Fruit fly (Drosophila melanogaster) ovary, adult (tissue): ENCODE results near the gene CG11779.

Experiments used
- CG17801 ChIP-seq: fragments of 200-800 bp; optimal IDR thresholded peaks from 2 replicates; lab custom pipeline; 2019; ENCODE audit warnings: missing biosample characterization, mild to moderate bottlenecking, missing genetic modification characterization, moderate library complexity; ENCODE audit not compliant: partially characterized antibody

The CG11779 gene

dm6 chr3R:19156670-19157402 lies 2.8 kb downstream of the CG11779 start, which contains the start of gene nanos:
Gene nanos, plus strand, starts transcription at chr3R:19157238.
- peak; percentile 38 for TF ChIP-seq CG17801 (GFP tag; lab: Kevin White, UChicago)

dm6 chr3R:19153502-19153983 lies 6.1 kb downstream of the CG11779 start, which contains the start of gene CG5835:
Gene CG5835, minus strand, starts transcription at chr3R:19153686.
- TF ChIP-seq CG17801 (GFP tag; lab: Kevin White, UChicago): peak; percentile 50

dm6 chr3R:19152835-19153234 lies 6.8 kb downstream of the CG11779 start:
- TF ChIP-seq CG17801 (GFP tag; lab: Kevin White, UChicago): no peak

- TF ChIP-seq CG17801 (GFP tag; lab: Kevin White, UChicago): no peak
Measured at dm6 chr3R:19151848-19152787, 7.6 kb downstream of the CG11779 start.

DNA sequence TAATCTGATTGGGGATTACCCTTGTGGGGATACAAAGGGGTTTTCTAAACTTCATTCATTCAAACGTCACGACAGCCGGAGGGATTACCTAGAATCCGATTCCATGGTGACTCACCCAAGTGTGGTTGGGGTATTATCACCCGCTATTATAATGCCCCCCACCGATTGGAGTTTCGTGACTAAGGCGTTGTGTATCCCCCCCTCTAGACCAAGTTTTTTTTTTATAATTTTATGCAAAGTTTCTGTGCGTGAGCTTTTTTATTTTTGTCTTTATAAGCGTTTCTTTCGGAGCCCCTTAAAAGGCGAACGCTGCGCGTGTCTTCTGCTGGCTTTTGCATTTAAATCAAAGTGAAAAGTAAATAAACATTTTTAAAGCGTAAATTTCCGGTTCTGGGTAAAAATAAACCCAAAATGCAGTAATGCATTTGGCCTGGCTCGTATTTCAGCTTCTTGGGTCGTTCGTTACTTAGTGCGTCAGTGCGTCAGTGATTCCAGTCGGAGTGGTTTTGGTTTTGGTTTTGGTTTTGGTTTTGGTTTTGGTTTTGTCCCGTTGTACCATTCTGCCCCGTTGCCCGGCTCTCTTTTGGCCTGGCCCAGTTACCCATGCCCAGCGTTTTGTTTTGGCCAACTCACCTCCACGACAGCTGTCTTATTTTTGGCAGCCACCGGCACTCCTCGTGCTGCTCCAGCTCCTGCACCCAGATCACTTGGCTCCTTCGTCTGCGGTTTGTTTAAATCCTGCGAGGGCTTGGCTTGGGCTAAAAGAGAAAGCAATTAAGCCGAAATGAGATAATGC lies 8.6 kb downstream of the CG11779 start:
- no peak for TF ChIP-seq CG17801 (GFP tag; lab: Kevin White, UChicago)

dm6 chr3R:19147511-19148239 lies 12.0 kb downstream of the CG11779 start, which contains the start of gene Ppcs:
Gene Ppcs, minus strand, starts transcription at chr3R:19147910.
- TF ChIP-seq CG17801 (GFP tag; lab: Kevin White, UChicago): peak; percentile 72

DNA sequence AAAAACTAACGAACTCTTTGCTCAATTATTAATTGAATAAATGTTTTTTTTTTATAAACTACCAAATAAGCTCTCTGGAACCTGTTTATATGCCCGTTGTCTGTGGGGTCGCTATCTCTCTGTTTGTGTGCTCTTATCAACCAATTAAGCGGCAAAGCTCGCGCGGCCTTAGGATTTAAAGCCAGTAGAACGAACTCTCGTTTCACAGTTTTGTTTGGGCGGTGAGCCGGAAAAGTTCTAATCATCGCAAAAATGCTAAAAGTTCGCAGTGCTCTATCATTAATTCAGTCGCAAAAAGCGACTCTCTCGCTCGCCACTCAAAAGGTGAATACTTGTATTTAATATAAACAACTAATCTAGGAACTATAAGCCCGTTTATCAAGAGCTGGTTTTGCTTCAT lies 24.7 kb downstream of the CG11779 start, which contains the start of gene Cyp12a4:
Gene Cyp12a4 (plus strand): TSS at position 202 of the 400 bp plus-strand sequence.
- no peak for TF ChIP-seq CG17801 (GFP tag; lab: Kevin White, UChicago)

- no peak for TF ChIP-seq CG17801 (GFP tag; lab: Kevin White, UChicago)
Measured at dm6 chr3R:19132146-19132833, 27.4 kb downstream of the CG11779 start, which contains the start of gene Cyp12a5. Gene Cyp12a5, plus strand, starts transcription at chr3R:19132648.

- no peak for TF ChIP-seq CG17801 (GFP tag; lab: Kevin White, UChicago)
Measured at dm6 chr3R:19118505-19119138, 41.1 kb downstream of the CG11779 start.

dm6 chr3R:19113836-19114235 lies 45.8 kb downstream of the CG11779 start:
- peak; percentile 77 for TF ChIP-seq CG17801 (GFP tag; lab: Kevin White, UChicago)

dm6 chr3R:19112372-19112771 lies 47.3 kb downstream of the CG11779 start:
- TF ChIP-seq CG17801 (GFP tag; lab: Kevin White, UChicago): no peak

dm6 chr3R:19111159-19111558 lies 48.5 kb downstream of the CG11779 start:
- TF ChIP-seq CG17801 (GFP tag; lab: Kevin White, UChicago): no peak
